Worm (Caenorhabditis elegans) whole organism, L4 larva: ENCODE data around the gene F46H5.2.

Source experiments
- F26F4.8 ChIP-seq: fragments of 200-800 bp; sonication (Bioruptor generic); conservative IDR thresholded peaks from 2 replicates; pipeline ENCODE4 v1.3.6; 2022; ENCODE audit warnings: missing genetic modification characterization, missing compliant biosample characterization
- Y5F2A.4 ChIP-seq: fragments of 200-800 bp; sonication (Bioruptor generic); optimal IDR thresholded peaks from 2 replicates; lab custom pipeline; 2018; ENCODE audit warnings: mild to moderate bottlenecking, missing genetic modification characterization, missing compliant biosample characterization
- ZK546.5 ChIP-seq, 2 experiments: sonication (generic microtip); optimal IDR thresholded peaks; 2 replicates each; lab custom pipeline; 2017; ENCODE audit warnings: missing biosample characterization in 2 of 2, missing genetic modification characterization in 2 of 2
- ama-1 ChIP-seq: fragments of 150-350 bp; optimal IDR thresholded peaks from 2 replicates; lab custom pipeline; 2014; ENCODE audit warnings: inconsistent platforms, mixed read lengths
- attf-4 ChIP-seq: sonication (generic microtip); optimal IDR thresholded peaks from 3 replicates; lab custom pipeline; 2017; ENCODE audit warnings: missing biosample characterization, missing genetic modification characterization
- ceh-20 ChIP-seq: fragments of 200-800 bp; sonication (Bioruptor generic); IDR thresholded peaks from 2 replicates; pipeline ENCODE4 v1.3.6; 2022; ENCODE audit warnings: missing genetic modification reagents, missing genetic modification characterization, missing compliant biosample characterization
- ceh-28 ChIP-seq: fragments of 150-350 bp; optimal IDR thresholded peaks from 2 replicates; lab custom pipeline; 2014; ENCODE audit warnings: missing biosample characterization, missing genetic modification reagents, missing genetic modification characterization
- ceh-32 ChIP-seq: sonication (generic microtip); optimal IDR thresholded peaks from 2 replicates; lab custom pipeline; 2016; ENCODE audit warnings: mild to moderate bottlenecking, missing genetic modification characterization, missing compliant biosample characterization; ENCODE audit not compliant: poor library complexity
- ceh-62 ChIP-seq: sonication (generic microtip); optimal IDR thresholded peaks from 2 replicates; lab custom pipeline; 2017; ENCODE audit warnings: missing biosample characterization, missing genetic modification characterization
- ceh-82 ChIP-seq: sonication (generic microtip); optimal IDR thresholded peaks from 2 replicates; lab custom pipeline; 2017; ENCODE audit warnings: missing biosample characterization, missing genetic modification characterization
- ctbp-1 ChIP-seq: fragments of 200-800 bp; sonication (Bioruptor generic); IDR thresholded peaks from 2 replicates; pipeline ENCODE4 v1.3.6; 2022; ENCODE audit warnings: missing genetic modification reagents, missing genetic modification characterization, missing compliant biosample characterization
- daf-16 ChIP-seq, 3 experiments: sonication (generic microtip); optimal IDR thresholded peaks; 2 replicates each; lab custom pipeline; 2016 to 2017; ENCODE audit warnings: missing genetic modification characterization in 3 of 3, missing genetic modification reagents in 3 of 3, mild to moderate bottlenecking in 2 of 3, missing compliant biosample characterization in 2 of 3, missing biosample characterization in 1 of 3, moderate library complexity in 1 of 3
- daf-19 ChIP-seq: fragments of 200-800 bp; sonication (Bioruptor generic); conservative IDR thresholded peaks from 2 replicates; pipeline ENCODE4 v1.3.6; 2022; ENCODE audit warnings: missing genetic modification characterization, missing compliant biosample characterization
- duxl-1 ChIP-seq: sonication (generic microtip); optimal IDR thresholded peaks from 2 replicates; lab custom pipeline; 2016; ENCODE audit warnings: mild to moderate bottlenecking, missing genetic modification characterization, moderate library complexity, missing compliant biosample characterization; ENCODE audit not compliant: poor library complexity
- dve-1 ChIP-seq: sonication (generic microtip); optimal IDR thresholded peaks from 2 replicates; lab custom pipeline; 2017; ENCODE audit warnings: antibody characterized with exemption, mild to moderate bottlenecking, missing genetic modification characterization, missing compliant biosample characterization; ENCODE audit not compliant: insufficient read depth
- egl-43 ChIP-seq: fragments of 200-800 bp; sonication (Bioruptor generic); IDR thresholded peaks from 2 replicates; pipeline ENCODE4 v1.3.6; 2022; ENCODE audit warnings: missing genetic modification reagents, missing genetic modification characterization, missing compliant biosample characterization
- fos-1 ChIP-seq: fragments of 150-350 bp; optimal IDR thresholded peaks from 2 replicates; lab custom pipeline; 2014; ENCODE audit warnings: missing biosample characterization, missing genetic modification characterization
- hif-1 ChIP-seq, 2 experiments: sonication (generic microtip); optimal IDR thresholded peaks; 2 replicates each; lab custom pipeline; 2016 to 2017; ENCODE audit warnings: missing compliant biosample characterization in 2 of 2, missing genetic modification characterization in 2 of 2, missing genetic modification reagents in 2 of 2, missing genotype in 2 of 2, mild to moderate bottlenecking in 1 of 2
- hlh-11 ChIP-seq: fragments of 200-800 bp; sonication (Bioruptor generic); optimal IDR thresholded peaks from 2 replicates; lab custom pipeline; 2018; ENCODE audit warnings: mild to moderate bottlenecking, missing genetic modification characterization, missing compliant biosample characterization
- hlh-30 ChIP-seq: sonication (generic microtip); optimal IDR thresholded peaks from 2 replicates; lab custom pipeline; 2017; ENCODE audit warnings: antibody characterized with exemption, mild to moderate bottlenecking, missing genetic modification characterization, missing compliant biosample characterization; ENCODE audit not compliant: insufficient read depth
- jun-1 ChIP-seq: fragments of 150-350 bp; optimal IDR thresholded peaks from 2 replicates; lab custom pipeline; 2014; ENCODE audit warnings: missing biosample characterization, missing genetic modification reagents, missing genetic modification characterization
- lin-39 ChIP-seq: fragments of 150-350 bp; optimal IDR thresholded peaks from 2 replicates; lab custom pipeline; 2014; ENCODE audit warnings: missing biosample characterization, missing genetic modification reagents, missing genetic modification characterization
- lir-3 ChIP-seq: sonication (generic microtip); optimal IDR thresholded peaks from 2 replicates; lab custom pipeline; 2016; ENCODE audit warnings: mild to moderate bottlenecking, missing genetic modification characterization, missing compliant biosample characterization
- madf-9 ChIP-seq: fragments of 200-800 bp; sonication (Bioruptor generic); conservative IDR thresholded peaks from 2 replicates; pipeline ENCODE4 v1.3.6; 2022; ENCODE audit warnings: missing genetic modification reagents, missing genetic modification characterization, missing compliant biosample characterization
- mdl-1 ChIP-seq, 2 experiments: fragments of 150-350 bp in 1 of 2; sonication (generic microtip) in 1 of 2; optimal IDR thresholded peaks; 2 replicates each; lab custom pipeline; 2014 to 2017; ENCODE audit warnings: missing biosample characterization in 2 of 2, missing genetic modification characterization in 2 of 2
- mes-2 ChIP-seq: sonication (generic microtip); optimal IDR thresholded peaks from 2 replicates; lab custom pipeline; 2016; ENCODE audit warnings: missing genotype, mild to moderate bottlenecking, missing genetic modification characterization, missing compliant biosample characterization; ENCODE audit not compliant: poor library complexity, severe bottlenecking
- mxl-2 ChIP-seq: fragments of 200-800 bp; sonication (Bioruptor generic); conservative IDR thresholded peaks from 2 replicates; pipeline ENCODE4 v1.3.6; 2022; ENCODE audit warnings: missing genetic modification reagents, missing genetic modification characterization, missing compliant biosample characterization
- mxl-3 ChIP-seq: fragments of 200-800 bp; sonication (Bioruptor generic); optimal IDR thresholded peaks from 2 replicates; lab custom pipeline; 2018; ENCODE audit warnings: mild to moderate bottlenecking, missing genetic modification characterization, missing compliant biosample characterization
- nhr-11 ChIP-seq: fragments of 150-350 bp; optimal IDR thresholded peaks from 2 replicates; lab custom pipeline; 2014; ENCODE audit warnings: missing biosample characterization, missing genetic modification characterization
- nhr-111 ChIP-seq: fragments of 200-800 bp; sonication (Bioruptor generic); optimal IDR thresholded peaks from 2 replicates; lab custom pipeline; 2018; ENCODE audit warnings: mild to moderate bottlenecking, missing genetic modification characterization, missing compliant biosample characterization
- nhr-41 ChIP-seq: fragments of 200-800 bp; sonication (Bioruptor generic); IDR thresholded peaks from 2 replicates; pipeline ENCODE4 v1.3.6; 2022; ENCODE audit warnings: missing genetic modification reagents, missing genetic modification characterization, missing compliant biosample characterization
- saeg-2 ChIP-seq: fragments of 200-800 bp; sonication (Bioruptor generic); IDR thresholded peaks from 2 replicates; pipeline ENCODE4 v1.3.6; 2022; ENCODE audit warnings: missing genetic modification reagents, missing genetic modification characterization, missing compliant biosample characterization
- unc-62 ChIP-seq, 3 experiments: fragments of 150-350 bp in 1 of 3; sonication (generic microtip); optimal IDR thresholded peaks in 2 of 3; peaks in 1 of 3; 1 replicate in 1 of 3; 2 replicates in 2 of 3; lab custom pipeline; 2014 to 2017; ENCODE audit warnings: missing biosample characterization in 3 of 3, missing genetic modification characterization in 3 of 3, missing genetic modification reagents in 3 of 3, missing genotype in 1 of 3
- vab-7 ChIP-seq: fragments of 200-800 bp; sonication (Bioruptor generic); IDR thresholded peaks from 2 replicates; pipeline ENCODE4 v1.3.6; 2022; ENCODE audit warnings: missing genetic modification reagents, missing genetic modification characterization, missing compliant biosample characterization
- zfp-2 ChIP-seq: sonication (generic microtip); optimal IDR thresholded peaks from 2 replicates; lab custom pipeline; 2016; ENCODE audit warnings: mild to moderate bottlenecking, missing genetic modification characterization, missing compliant biosample characterization
- zip-11 ChIP-seq: fragments of 200-800 bp; sonication (Bioruptor generic); IDR thresholded peaks from 2 replicates; pipeline ENCODE4 v1.3.6; 2022; ENCODE audit warnings: missing genetic modification characterization, missing compliant biosample characterization
- ztf-11 ChIP-seq: fragments of 150-350 bp; optimal IDR thresholded peaks from 2 replicates; lab custom pipeline; 2014; ENCODE audit warnings: missing biosample characterization, missing genetic modification characterization

Gene F46H5.2

ce11 chrX:7236717-7237116 lies 28.7 kb upstream of the F46H5.2 start:
- no peak for TF ChIP-seq zip-11 (GFP tag; lab: Robert Waterston, UW)
- peak; percentile 70 for TF ChIP-seq hlh-11
- peak in 1 of 2 experiments; percentile 96 for TF ChIP-seq unc-62 (GFP tag; optimal IDR thresholded peaks at IDR 0.05 in 1 of 2; lab: Kevin White, UChicago)
- TF ChIP-seq unc-62 (tag; optimal IDR thresholded peaks at IDR 0.05; lab: Kevin White, UChicago) = no peak
- no peak for TF ChIP-seq vab-7
- no peak for TF ChIP-seq hif-1 (tag; optimal IDR thresholded peaks at IDR 0.05; lab: Kevin White, UChicago)
- TF ChIP-seq mxl-3 (GFP tag; lab: Kevin White, UChicago) = no peak
- peak; percentile 63 for TF ChIP-seq nhr-11 (tag; lab: Kevin White, UChicago)
- TF ChIP-seq daf-16 (GFP tag; optimal IDR thresholded peaks at IDR 0.05; lab: Kevin White, UChicago) = peak in 1 of 2 experiments; percentile 90
- TF ChIP-seq daf-16 (tag; optimal IDR thresholded peaks at IDR 0.05; lab: Kevin White, UChicago) = no peak
- no peak for TF ChIP-seq duxl-1 (tag; lab: Kevin White, UChicago)
- TF ChIP-seq dve-1 (tag; lab: Kevin White, UChicago) = no peak
- peak; percentile 26 for TF ChIP-seq hlh-30 (tag; lab: Kevin White, UChicago)
- TF ChIP-seq ceh-32 (tag; lab: Kevin White, UChicago) = no peak
- TF ChIP-seq ceh-28 (tag; lab: Kevin White, UChicago) = no peak
- no peak for TF ChIP-seq egl-43
- TF ChIP-seq attf-4 (tag; lab: Kevin White, UChicago) = no peak
- TF ChIP-seq zfp-2 (tag; lab: Kevin White, UChicago) = no peak
- no peak for TF ChIP-seq ceh-62 (tag; lab: Kevin White, UChicago)
- no peak for TF ChIP-seq jun-1 (tag; lab: Kevin White, UChicago)
- TF ChIP-seq ceh-82 (tag; lab: Kevin White, UChicago) = no peak
- TF ChIP-seq nhr-41 (GFP tag; lab: Robert Waterston, UW) = no peak
- TF ChIP-seq Y5F2A.4 (GFP tag; lab: Kevin White, UChicago) = no peak
- no peak for TF ChIP-seq F26F4.8 (GFP tag; lab: Robert Waterston, UW)
- no peak for TF ChIP-seq mes-2 (tag; lab: Kevin White, UChicago)
- TF ChIP-seq ama-1 (lab: Kevin White, UChicago) = no peak
- no peak for TF ChIP-seq ctbp-1
- no peak for TF ChIP-seq mxl-2 (GFP tag; lab: Robert Waterston, UW)
- no peak for TF ChIP-seq ceh-20 (GFP tag; lab: Robert Waterston, UW)
- TF ChIP-seq lin-39 = no peak
- no peak for TF ChIP-seq lir-3 (tag; lab: Kevin White, UChicago)
- no peak for TF ChIP-seq ztf-11 (tag; lab: Kevin White, UChicago)
- no peak for TF ChIP-seq fos-1 (tag; lab: Kevin White, UChicago)
- TF ChIP-seq ZK546.5 (tag; optimal IDR thresholded peaks at IDR 0.05; lab: Kevin White, UChicago) = no peak
- no peak for TF ChIP-seq mdl-1 (tag; optimal IDR thresholded peaks at IDR 0.05; lab: Kevin White, UChicago)
- TF ChIP-seq saeg-2 (GFP tag; lab: Robert Waterston, UW) = no peak
- no peak for TF ChIP-seq daf-19 (GFP tag; lab: Robert Waterston, UW)
- TF ChIP-seq, all 104 proteins: peak for 5

ce11 chrX:7238562-7238961 lies 26.9 kb upstream of the F46H5.2 start, which contains the start of gene F46H5.3:
F46H5.3 (minus strand) TSS chrX:7238662.
- TF ChIP-seq nhr-111 (no peak), madf-9 (no peak), ceh-28 (tag; lab: Kevin White, UChicago) (no peak), unc-62 (GFP tag; optimal IDR thresholded peaks at IDR 0.05 in 1 of 2; lab: Kevin White, UChicago) (peak in 1 of 2 experiments; percentile 21), unc-62 (tag; optimal IDR thresholded peaks at IDR 0.05; lab: Kevin White, UChicago) (no peak)
